Fruit fly (Drosophila melanogaster): ENCODE measurements around the gene tadr.

Gene tadr

dm6 chr2L:21037723-21038122 is 37.5 kb upstream of the tadr start (continued):
- TF ChIP-seq CG6854 (GFP tag; optimal IDR thresholded peaks at IDR 0.05) (peak; percentile 41), Bteb2 (GFP tag; optimal IDR thresholded peaks at IDR 0.05) (no peak), CG11695 (GFP tag; IDR thresholded peaks at IDR 0.05) (0 out of 3 replicates have a peak, but pooled peaks have one; percentile 26), pros (GFP tag; optimal IDR thresholded peaks at IDR 0.05) (peak; percentile 16), exex (tag; optimal IDR thresholded peaks at IDR 0.05) (peak; percentile 12), CG31441 (GFP tag; IDR thresholded peaks at IDR 0.05) (peak; percentile 50; the same call in 1 of the 2 replicates), scrt (GFP tag; optimal IDR thresholded peaks at IDR 0.05) (peak; percentile 55), CG11696 (GFP tag; IDR thresholded peaks at IDR 0.05) (peak; percentile 22; the same call in 1 of the 2 replicates), CG18764 (GFP tag; optimal IDR thresholded peaks at IDR 0.05) (peak; percentile 8), ci (GFP tag; IDR thresholded peaks at IDR 0.05) (peak; percentile 63; the same call in 1 of the 3 replicates), Med (GFP tag) (peak; percentile 69)

- TF ChIP-seq CG9609 (GFP tag; optimal IDR thresholded peaks at IDR 0.05) (peak; percentile 26), CG12219 (GFP tag; optimal IDR thresholded peaks at IDR 0.05) (peak; percentile 49), Oli (tag; optimal IDR thresholded peaks at IDR 0.05) (peak; percentile 65), CkIIα-i1 (GFP tag; IDR thresholded peaks at IDR 0.05) (no peak), CG33213 (GFP tag; optimal IDR thresholded peaks at IDR 0.05) (peak; percentile 28), fd64A (GFP tag; optimal IDR thresholded peaks at IDR 0.05) (no peak), CG30431 (GFP tag; optimal IDR thresholded peaks at IDR 0.05) (peak; percentile 22), Nf-YA (GFP tag; IDR thresholded peaks at IDR 0.05) (peak; percentile 41; the same call in 1 of the 2 replicates), CG15479 (GFP tag; optimal IDR thresholded peaks at IDR 0.05) (no peak), Jarid2 (GFP tag; optimal IDR thresholded peaks at IDR 0.05) (no peak), CG13296 (GFP tag; optimal IDR thresholded peaks at IDR 0.05) (peak; percentile 7), hkb (optimal IDR thresholded peaks at IDR 0.05) (no peak), hkb (GFP tag; IDR thresholded peaks at IDR 0.05) (peak; percentile 81), ab (GFP tag; optimal IDR thresholded peaks at IDR 0.05) (no peak), eve (GFP tag; optimal IDR thresholded peaks at IDR 0.05) (peak in 1 of 2 experiments; percentile 72), CG10462 (GFP tag; optimal IDR thresholded peaks at IDR 0.05) (peak; percentile 45), CG10654 (GFP tag; optimal IDR thresholded peaks at IDR 0.05) (peak; percentile 38), Myb (GFP tag; optimal IDR thresholded peaks at IDR 0.05) (peak; percentile 23), CG4707 (GFP tag; optimal IDR thresholded peaks at IDR 0.05) (peak; percentile 25), nau (GFP tag; optimal IDR thresholded peaks at IDR 0.05) (peak; percentile 11), Ets65A (GFP tag) (peak; percentile 91), insv (GFP tag; optimal IDR thresholded peaks at IDR 0.05) (no peak), CG2202 (tag; optimal IDR thresholded peaks at IDR 0.05) (peak; percentile 39), Sry-δ (GFP tag; optimal IDR thresholded peaks at IDR 0.05) (peak; percentile 18), otp (GFP tag; IDR thresholded peaks at IDR 0.05) (0 out of 3 replicates have a peak, but pooled peaks have one; percentile 42), H15 (GFP tag; IDR thresholded peaks at IDR 0.05) (0 out of 3 replicates have a peak, but pooled peaks have one; percentile 49), CG4820 (GFP tag; optimal IDR thresholded peaks at IDR 0.05) (peak; percentile 36), Scr (GFP tag; IDR thresholded peaks at IDR 0.05; ENCODE audit: partially characterized antibody) (no peak), CG12744 (GFP tag; optimal IDR thresholded peaks at IDR 0.05) (peak; percentile 13), CrebB (tag; optimal IDR thresholded peaks at IDR 0.05) (peak; percentile 17), Rx (GFP tag; IDR thresholded peaks at IDR 0.05) (peak; percentile 36; the same call in 1 of the 2 replicates), luna (GFP tag; optimal IDR thresholded peaks at IDR 0.05) (no peak), abd-A (tag; optimal IDR thresholded peaks at IDR 0.05) (no peak), CG2875 (GFP tag; optimal IDR thresholded peaks at IDR 0.05) (peak; percentile 46), CG32767 (GFP tag; IDR thresholded peaks at IDR 0.05) (no peak), CG14050 (GFP tag; IDR thresholded peaks at IDR 0.05) (peak; percentile 50; the same call in 2 of the 3 replicates), CG1529 (GFP tag; optimal IDR thresholded peaks at IDR 0.05) (peak; percentile 31), E2f1 (GFP tag; IDR thresholded peaks at IDR 0.05) (0 out of 2 replicates have a peak, but pooled peaks have one; percentile 36), en (GFP tag; optimal IDR thresholded peaks at IDR 0.05) (peak; percentile 54), Mad (GFP tag; optimal IDR thresholded peaks at IDR 0.05) (no peak)
Measured at dm6 chr2L:21038723-21039122, 36.5 kb upstream of the tadr start.

Data from whole organism, embryonic.